Worm (Caenorhabditis elegans): ENCODE data around the gene Y51H4A.936.
A peak's percentile ranks its signal among the peaks of the same experiment; 100 is the strongest.
"Not testable (repeated sequence)": the region's sequence is repeated elsewhere in the genome, so short reads cannot be mapped to it uniquely, and the experiment has no call there.

Y51H4A.936 gene

ce11 chrIV:16592860-16593259 lies 36.3 kb upstream of the Y51H4A.936 start (continued):
- peak; percentile 60; the same call in 1 of the 2 replicates for TF ChIP-seq nfyb-1 (GFP tag; IDR thresholded peaks at IDR 0.05)

ce11 chrIV:16601599-16601998 lies 27.6 kb upstream of the Y51H4A.936 start:
- TF ChIP-seq egrh-3 (GFP tag; IDR thresholded peaks at IDR 0.05) = peak; percentile 89
- TF ChIP-seq cebp-2 (GFP tag; IDR thresholded peaks at IDR 0.05) = no peak
- TF ChIP-seq zfh-2 (GFP tag; conservative IDR thresholded peaks at IDR 0.05) = peak; percentile 87; the same call in 1 of the 2 replicates

ce11 chrIV:16602676-16603075 lies 26.5 kb upstream of the Y51H4A.936 start, which contains the start of gene col-137:
TSS of gene col-137 (minus strand) at chrIV:16602776.
- TF ChIP-seq bed-2 (GFP tag; IDR thresholded peaks at IDR 0.05) = no peak

- peak; percentile 68; the same call in 1 of the 2 replicates for TF ChIP-seq attf-6 (GFP tag; IDR thresholded peaks at IDR 0.05)
- TF ChIP-seq snpc-4 (GFP tag; optimal IDR thresholded peaks at IDR 0.05) = not testable (repeated sequence)
- TF ChIP-seq snpc-4 (tag; optimal IDR thresholded peaks at IDR 0.05) = peak in 1 of 4 experiments; percentile 35
These were observed 18.4 kb upstream of the Y51H4A.936 start for ce11 chrIV:16610810-16611209.

ce11 chrIV:16615122-16615521 lies 14.1 kb upstream of the Y51H4A.936 start:
- TF ChIP-seq hsf-1 (GFP tag; IDR thresholded peaks at IDR 0.05) (peak; percentile 98), Y79H2A.3 (GFP tag; conservative IDR thresholded peaks at IDR 0.05) (0 out of 2 replicates have a peak, but pooled peaks have one; percentile 57), attf-6 (GFP tag; IDR thresholded peaks at IDR 0.05) (peak; percentile 59; the same call in 1 of the 2 replicates)

- TF ChIP-seq ztf-22 (GFP tag; optimal IDR thresholded peaks at IDR 0.05) (no peak), madf-6 (GFP tag; IDR thresholded peaks at IDR 0.05) (no peak), lsl-1 (GFP tag; optimal IDR thresholded peaks at IDR 0.05) (no peak), lir-1 (GFP tag; conservative IDR thresholded peaks at IDR 0.05) (no peak)
These were observed 6.7 kb upstream of the Y51H4A.936 start for ce11 chrIV:16622522-16622921.

ce11 chrIV:16623087-16623486 lies 6.1 kb upstream of the Y51H4A.936 start:
- peak; percentile 51 for TF ChIP-seq attf-6 (GFP tag; IDR thresholded peaks at IDR 0.05)
- TF ChIP-seq snpc-4 (GFP tag; optimal IDR thresholded peaks at IDR 0.05) = not testable (repeated sequence)
- peak in 1 of 4 experiments; percentile 44 for TF ChIP-seq snpc-4 (tag; optimal IDR thresholded peaks at IDR 0.05)

ce11 chrIV:16625909-16626308 lies 3.3 kb upstream of the Y51H4A.936 start, which contains the start of gene fip-7:
TSS of gene fip-7 (plus strand) at chrIV:16626209.
- not testable (repeated sequence) for TF ChIP-seq hmg-20 (GFP tag; IDR thresholded peaks at IDR 0.05); nfya-1 (tag; optimal IDR thresholded peaks at IDR 0.05; ENCODE audit: borderline replicate concordance, insufficient read depth); egl-44 (GFP tag; IDR thresholded peaks at IDR 0.05)

- TF ChIP-seq dpl-1 (GFP tag; optimal IDR thresholded peaks at IDR 0.05) = no peak
- no peak for TF ChIP-seq egl-44 (GFP tag; IDR thresholded peaks at IDR 0.05)
- TF ChIP-seq cebp-1 (GFP tag; IDR thresholded peaks at IDR 0.05) = no peak
- TF ChIP-seq cebp-1 (tag; optimal IDR thresholded peaks at IDR 0.05) = no peak
- no peak for TF ChIP-seq unc-130 (GFP tag; optimal IDR thresholded peaks at IDR 0.05)
- TF ChIP-seq madf-3 (GFP tag; IDR thresholded peaks at IDR 0.05) = no peak
- TF ChIP-seq chd-7 (tag; optimal IDR thresholded peaks at IDR 0.05) = no peak
- TF ChIP-seq snpc-4 (GFP tag; optimal IDR thresholded peaks at IDR 0.05) = no peak
- no peak for TF ChIP-seq snpc-4 (tag; optimal IDR thresholded peaks at IDR 0.05)
- TF ChIP-seq K11D2.4 (GFP tag; IDR thresholded peaks at IDR 0.05) = no peak
- TF ChIP-seq B0035.1 (tag; optimal IDR thresholded peaks at IDR 0.05) = no peak
- TF ChIP-seq let-607 (tag; optimal IDR thresholded peaks at IDR 0.05) = no peak
- TF ChIP-seq him-1 (tag; optimal IDR thresholded peaks at IDR 0.05) = no peak
- TF ChIP-seq madf-10 (tag; optimal IDR thresholded peaks at IDR 0.05) = no peak
- no peak for TF ChIP-seq ztf-18 (tag; optimal IDR thresholded peaks at IDR 0.05)
- TF ChIP-seq sptf-2 (GFP tag; optimal IDR thresholded peaks at IDR 0.05) = no peak
- no peak for TF ChIP-seq lin-40 (tag; optimal IDR thresholded peaks at IDR 0.05)
- TF ChIP-seq nhr-90 (tag; optimal IDR thresholded peaks at IDR 0.05) = no peak
- TF ChIP-seq Y67H2A.10 (GFP tag; conservative IDR thresholded peaks at IDR 0.05) = no peak
These were observed 1.5 kb upstream of the Y51H4A.936 start, which contains the start of gene fipr-28 for ce11 chrIV:16627676-16628075. TSS of gene fipr-28 (plus strand) at chrIV:16627976.

Data from whole organism, young adult.